Worm (Caenorhabditis elegans) whole organism, L1 larva: ENCODE measurements around the gene srh-223.
A peak's percentile ranks its signal among the peaks of the same experiment; 100 is the strongest.

Source experiments
- C04F5.9 ChIP-seq: sonication (generic microtip); optimal IDR thresholded peaks from 2 replicates; lab custom pipeline; 2016; ENCODE audit warnings: missing genetic modification characterization, missing compliant biosample characterization
- C16A3.4 ChIP-seq: fragments of 150-350 bp; optimal IDR thresholded peaks from 2 replicates; lab custom pipeline; 2014; ENCODE audit warnings: missing biosample characterization, missing genetic modification characterization
- C34B4.2 ChIP-seq: sonication (generic microtip); optimal IDR thresholded peaks from 2 replicates; lab custom pipeline; 2017; ENCODE audit warnings: mild to moderate bottlenecking, missing genetic modification characterization, missing compliant biosample characterization
- aly-2 ChIP-seq: fragments of 150-350 bp; optimal IDR thresholded peaks from 2 replicates; lab custom pipeline; 2014; ENCODE audit warnings: missing biosample characterization, missing genetic modification characterization
- blmp-1 ChIP-seq: fragments of 150-350 bp; optimal IDR thresholded peaks from 2 replicates; lab custom pipeline; 2014; ENCODE audit warnings: missing biosample characterization, missing genetic modification characterization
- ceh-8 ChIP-seq: fragments of 200-800 bp; sonication (Bioruptor generic); optimal IDR thresholded peaks from 2 replicates; lab custom pipeline; 2018; ENCODE audit warnings: mild to moderate bottlenecking, missing genetic modification characterization, moderate library complexity, missing compliant biosample characterization
- ceh-82 ChIP-seq, 3 experiments: fragments of 150-350 bp in 1 of 3; sonication (generic microtip) in 2 of 3; optimal IDR thresholded peaks; 2 replicates each; lab custom pipeline; 2014 to 2017; ENCODE audit warnings: missing biosample characterization in 3 of 3, missing genetic modification characterization in 3 of 3
- ceh-88 ChIP-seq: fragments of 200-800 bp; sonication (Bioruptor generic); IDR thresholded peaks from 2 replicates; pipeline ENCODE4 v1.3.6; 2022; ENCODE audit warnings: missing genetic modification characterization, missing compliant biosample characterization
- ceh-90 ChIP-seq: sonication (generic microtip); optimal IDR thresholded peaks from 2 replicates; lab custom pipeline; 2016; ENCODE audit warnings: missing genetic modification characterization, missing compliant biosample characterization
- ces-1 ChIP-seq: fragments of 150-350 bp; optimal IDR thresholded peaks from 2 replicates; lab custom pipeline; 2014; ENCODE audit warnings: missing biosample characterization, missing genetic modification reagents, missing genetic modification characterization
- dsc-1 ChIP-seq: sonication (generic microtip); optimal IDR thresholded peaks from 2 replicates; lab custom pipeline; 2016; ENCODE audit warnings: mild to moderate bottlenecking, missing genetic modification characterization, missing compliant biosample characterization
- efl-1 ChIP-seq, 4 experiments: fragments of 150-350 bp; optimal IDR thresholded peaks in 3 of 4; peaks in 1 of 4; 1 replicate in 1 of 4; 2 replicates in 3 of 4; lab custom pipeline; 2014; ENCODE audit warnings: missing biosample characterization in 2 of 4, missing genetic modification characterization in 2 of 4, missing genetic modification reagents in 2 of 4
- egl-13 ChIP-seq: sonication (generic microtip); optimal IDR thresholded peaks from 2 replicates; lab custom pipeline; 2016; ENCODE audit warnings: missing genotype, missing genetic modification reagents, missing genetic modification characterization, missing compliant biosample characterization
- elt-3 ChIP-seq, 6 experiments: fragments of 150-350 bp in 1 of 6; sonication (generic microtip); optimal IDR thresholded peaks; 2 replicates each; lab custom pipeline; 2017 to 2018; ENCODE audit warnings: missing biosample characterization in 6 of 6, missing genetic modification characterization in 6 of 6, inconsistent platforms in 1 of 6
- fkh-10 ChIP-seq: sonication (generic microtip); optimal IDR thresholded peaks from 2 replicates; lab custom pipeline; 2017; ENCODE audit warnings: missing biosample characterization, missing genetic modification reagents, missing genetic modification characterization
- fkh-4 ChIP-seq: sonication (generic microtip); optimal IDR thresholded peaks from 2 replicates; lab custom pipeline; 2016; ENCODE audit warnings: missing compliant biosample characterization, missing genetic modification characterization, borderline replicate concordance
- fos-1 ChIP-seq: fragments of 150-350 bp; optimal IDR thresholded peaks from 2 replicates; lab custom pipeline; 2014; ENCODE audit warnings: missing biosample characterization, missing genetic modification characterization
- hlh-4 ChIP-seq: sonication (generic microtip); optimal IDR thresholded peaks from 2 replicates; lab custom pipeline; 2016; ENCODE audit warnings: mild to moderate bottlenecking, missing genetic modification characterization, missing compliant biosample characterization
- hpl-2 ChIP-seq: fragments of 150-350 bp; optimal IDR thresholded peaks from 2 replicates; lab custom pipeline; 2014; ENCODE audit warnings: missing biosample characterization, missing genetic modification reagents, missing genetic modification characterization
- irx-1 ChIP-seq: sonication (generic microtip); optimal IDR thresholded peaks from 2 replicates; lab custom pipeline; 2016; ENCODE audit warnings: missing genetic modification characterization, missing compliant biosample characterization
- lin-13 ChIP-seq: fragments of 150-350 bp; optimal IDR thresholded peaks from 2 replicates; lab custom pipeline; 2014; ENCODE audit warnings: missing biosample characterization, missing genetic modification reagents, missing genetic modification characterization
- lin-14 ChIP-seq: fragments of 200-800 bp; sonication (Bioruptor generic); optimal IDR thresholded peaks from 2 replicates; lab custom pipeline; 2018; ENCODE audit warnings: mild to moderate bottlenecking, missing genetic modification characterization, moderate library complexity, missing compliant biosample characterization
- lin-35 ChIP-seq, 2 experiments: fragments of 150-350 bp; optimal IDR thresholded peaks; 2 replicates each; lab custom pipeline; 2014; ENCODE audit warnings: missing biosample characterization in 2 of 2, missing genetic modification characterization in 2 of 2, missing genetic modification reagents in 2 of 2
- lin-39 ChIP-seq: fragments of 150-350 bp; optimal IDR thresholded peaks from 2 replicates; lab custom pipeline; 2014; ENCODE audit warnings: missing biosample characterization, missing genetic modification reagents, missing genetic modification characterization
- mef-2 ChIP-seq: fragments of 150-350 bp; optimal IDR thresholded peaks from 2 replicates; lab custom pipeline; 2014; ENCODE audit warnings: missing biosample characterization, missing genetic modification characterization
- mep-1 ChIP-seq: fragments of 150-350 bp; optimal IDR thresholded peaks from 2 replicates; lab custom pipeline; 2014; ENCODE audit warnings: missing biosample characterization, missing genetic modification characterization
- nhr-19 ChIP-seq: fragments of 200-800 bp; sonication (Bioruptor generic); conservative IDR thresholded peaks from 2 replicates; pipeline ENCODE4 v1.3.6; 2022; ENCODE audit warnings: missing genetic modification characterization, missing compliant biosample characterization
- nhr-47 ChIP-seq: sonication (generic microtip); optimal IDR thresholded peaks from 2 replicates; lab custom pipeline; 2016; ENCODE audit warnings: mild to moderate bottlenecking, missing genetic modification characterization, moderate library complexity, missing compliant biosample characterization
- nhr-71 ChIP-seq: sonication (generic microtip); optimal IDR thresholded peaks from 2 replicates; lab custom pipeline; 2016; ENCODE audit warnings: mild to moderate bottlenecking, missing genetic modification characterization, moderate library complexity, missing compliant biosample characterization
- nhr-77 ChIP-seq: fragments of 150-350 bp; optimal IDR thresholded peaks from 2 replicates; lab custom pipeline; 2014; ENCODE audit warnings: missing biosample characterization, missing genetic modification characterization
- nhr-85 ChIP-seq: sonication (generic microtip); peaks from one replicate; lab custom pipeline; 2016; ENCODE audit warnings: missing genetic modification characterization, inconsistent platforms, missing compliant biosample characterization
- nhr-90 ChIP-seq: sonication (generic microtip); optimal IDR thresholded peaks from 2 replicates; lab custom pipeline; 2016; ENCODE audit warnings: mild to moderate bottlenecking, missing genetic modification characterization, missing compliant biosample characterization; ENCODE audit not compliant: poor library complexity
- pqm-1 ChIP-seq: sonication (generic microtip); optimal IDR thresholded peaks from 3 replicates; lab custom pipeline; 2017; ENCODE audit warnings: missing biosample characterization, missing genetic modification characterization
- rnt-1 ChIP-seq: sonication (generic microtip); optimal IDR thresholded peaks from 2 replicates; lab custom pipeline; 2016; ENCODE audit warnings: mild to moderate bottlenecking, missing genetic modification characterization, moderate library complexity, missing compliant biosample characterization
- skn-1 ChIP-seq: fragments of 150-350 bp; optimal IDR thresholded peaks from 2 replicates; lab custom pipeline; 2014; ENCODE audit warnings: missing biosample characterization, missing genetic modification characterization
- sox-4 ChIP-seq: sonication (generic microtip); optimal IDR thresholded peaks from 2 replicates; lab custom pipeline; 2016; ENCODE audit warnings: missing genetic modification characterization, missing compliant biosample characterization
- sptf-1 ChIP-seq: fragments of 150-350 bp; optimal IDR thresholded peaks from 2 replicates; lab custom pipeline; 2014; ENCODE audit warnings: missing biosample characterization, missing genetic modification characterization
- sup-37 ChIP-seq: fragments of 200-800 bp; sonication (Bioruptor generic); optimal IDR thresholded peaks from 2 replicates; lab custom pipeline; 2018; ENCODE audit warnings: mild to moderate bottlenecking, missing genetic modification characterization, missing compliant biosample characterization
- swsn-7 ChIP-seq: sonication (generic microtip); optimal IDR thresholded peaks from 2 replicates; lab custom pipeline; 2016; ENCODE audit warnings: missing genetic modification characterization, missing compliant biosample characterization
- zip-4 ChIP-seq: fragments of 200-800 bp; sonication (Bioruptor generic); optimal IDR thresholded peaks from 2 replicates; lab custom pipeline; 2018; ENCODE audit warnings: mild to moderate bottlenecking, missing genetic modification characterization, moderate library complexity, missing compliant biosample characterization

The srh-223 gene

DNA sequence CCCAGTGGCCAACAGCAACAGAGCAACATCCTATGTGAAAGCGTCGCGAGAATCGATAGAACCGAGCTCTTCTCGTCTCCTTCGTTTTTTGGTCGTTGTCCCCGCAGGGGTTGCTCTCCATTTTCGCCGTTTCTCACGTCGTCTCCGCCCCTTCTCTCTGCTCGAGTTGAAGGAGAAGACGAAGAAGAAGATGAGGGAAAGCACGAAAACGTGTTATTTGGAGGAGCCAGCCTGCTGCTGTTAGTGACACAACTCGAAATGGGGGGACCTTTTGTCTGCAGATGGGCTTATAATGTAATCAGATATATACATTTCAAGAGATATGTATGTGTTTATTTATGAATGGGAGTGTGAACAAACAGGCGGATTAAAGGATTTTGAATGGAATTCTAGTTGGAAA, 26.0 kb downstream of the srh-223 start, which contains the start of gene W02C12.2:
TSS of gene W02C12.2 (minus strand) at position 277 of the 400 bp plus-strand sequence.
- TF ChIP-seq ceh-82 (tag; optimal IDR thresholded peaks at IDR 0.05; lab: Kevin White, UChicago) (peak in 1 of 3 experiments; percentile 44), fos-1 (tag; lab: Kevin White, UChicago) (no peak), lin-35 (GFP tag; optimal IDR thresholded peaks at IDR 0.05; lab: Kevin White, UChicago) (peak in 1 of 2 experiments; percentile 9), rnt-1 (peak; percentile 6), lin-14 (GFP tag; lab: Kevin White, UChicago) (peak; percentile 71)

DNA sequence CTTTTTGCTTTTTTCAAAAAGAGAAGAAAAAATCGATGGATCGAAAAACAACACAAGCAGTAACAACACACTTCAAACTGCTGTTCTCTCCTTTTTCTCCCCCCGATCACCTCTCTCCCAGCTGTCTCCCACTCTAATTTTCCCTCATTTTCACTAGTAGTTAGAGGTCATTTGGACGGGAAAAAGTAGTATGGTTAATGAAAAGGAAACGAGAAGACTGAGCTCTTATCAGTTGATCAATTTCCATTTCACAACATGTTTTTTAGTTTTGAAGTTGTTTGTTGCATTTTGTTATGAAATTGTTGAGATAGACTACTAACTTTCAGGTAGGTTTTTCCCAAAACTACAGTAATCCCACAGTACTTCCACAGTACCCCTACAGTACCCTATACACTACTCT, 26.7 kb downstream of the srh-223 start:
- TF ChIP-seq efl-1 (optimal IDR thresholded peaks at IDR 0.05; lab: Kevin White, UChicago) (no peak), efl-1 (GFP tag; optimal IDR thresholded peaks at IDR 0.05 in 1 of 2; lab: Kevin White, UChicago) (peak in 1 of 2 experiments; percentile 1), fkh-10 (no peak), lin-14 (GFP tag; lab: Kevin White, UChicago) (peak; percentile 34), blmp-1 (peak; percentile 95)
- TF ChIP-seq, all 84 proteins: peak for 3

DNA sequence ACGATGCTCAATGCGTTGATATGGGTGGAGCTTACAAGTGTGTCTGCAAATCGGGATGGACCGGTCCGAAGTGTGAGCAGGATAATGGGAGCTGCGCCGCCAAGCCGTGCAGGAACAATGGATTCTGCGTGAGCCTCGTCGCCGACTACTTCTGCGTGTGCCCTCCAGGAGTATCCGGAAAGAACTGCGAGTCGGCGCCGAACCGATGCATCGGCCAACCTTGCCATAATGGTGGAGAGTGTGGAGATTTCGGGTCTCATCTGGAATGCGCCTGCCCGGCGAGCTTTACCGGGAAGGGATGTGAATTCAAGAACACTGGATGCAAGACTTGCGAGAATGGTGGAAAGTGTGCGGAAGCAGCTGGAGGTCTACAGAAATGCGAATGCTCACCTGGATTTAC, 28.2 kb downstream of the srh-223 start:
- TF ChIP-seq lin-35 (GFP tag; optimal IDR thresholded peaks at IDR 0.05; lab: Kevin White, UChicago) = no peak
- TF ChIP-seq efl-1 (optimal IDR thresholded peaks at IDR 0.05; lab: Kevin White, UChicago) = no peak
- peak in 1 of 2 experiments; percentile 12 for TF ChIP-seq efl-1 (GFP tag; optimal IDR thresholded peaks at IDR 0.05 in 1 of 2; lab: Kevin White, UChicago)

DNA sequence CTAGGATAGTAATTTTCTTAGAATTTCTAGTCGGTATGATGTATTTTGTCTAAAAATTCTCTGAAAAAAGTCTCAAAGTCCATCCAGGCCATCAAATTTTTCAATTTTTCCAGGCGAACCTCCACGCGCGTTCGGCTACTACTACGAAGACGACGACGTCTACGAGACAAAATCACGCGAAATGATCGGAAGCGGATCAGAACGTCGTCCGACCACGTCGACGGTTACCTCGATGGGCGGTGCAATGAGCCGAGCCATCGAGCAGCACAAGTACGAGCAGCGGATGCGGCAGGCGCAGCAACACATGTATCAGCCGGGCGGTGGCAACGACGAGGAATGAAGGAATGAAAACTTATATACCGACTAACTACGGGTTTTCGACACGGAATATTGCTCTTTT, 31.9 kb downstream of the srh-223 start:
- no peak for TF ChIP-seq zip-4 (GFP tag; lab: Kevin White, UChicago)
- no peak for TF ChIP-seq C34B4.2
- TF ChIP-seq ces-1 (GFP tag; lab: Kevin White, UChicago) = no peak
- no peak for TF ChIP-seq mep-1 (tag; lab: Kevin White, UChicago)
- no peak for TF ChIP-seq nhr-77 (tag; lab: Kevin White, UChicago)
- no peak for TF ChIP-seq aly-2 (tag; lab: Kevin White, UChicago)
- TF ChIP-seq hlh-4 (tag; lab: Kevin White, UChicago) = no peak
- TF ChIP-seq pqm-1 (tag; lab: Kevin White, UChicago) = no peak

DNA sequence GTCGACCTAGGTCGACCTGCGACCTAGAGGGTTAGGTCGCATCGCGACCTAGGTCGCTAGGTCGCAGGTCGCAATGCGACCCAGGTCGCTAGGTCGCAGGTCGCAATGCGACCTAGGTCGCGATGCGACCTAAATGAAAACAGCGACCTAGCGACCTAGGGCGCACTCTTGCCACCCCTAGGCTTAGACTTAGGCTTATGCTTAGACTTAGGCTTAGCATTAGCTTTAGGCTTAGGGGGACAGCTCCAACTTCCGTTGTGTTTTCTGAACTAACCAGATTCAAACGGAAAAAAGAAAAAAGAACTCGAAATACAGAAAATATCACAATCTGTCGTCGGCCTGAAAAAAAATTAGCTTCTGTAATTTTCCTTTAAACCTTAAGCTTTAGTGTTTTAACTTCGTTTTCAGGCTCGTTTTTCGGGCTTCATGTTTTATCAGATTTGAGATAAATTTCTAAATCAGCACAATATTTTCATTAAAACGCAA, 32.7 kb downstream of the srh-223 start:
- no peak for TF ChIP-seq blmp-1
- TF ChIP-seq zip-4 (GFP tag; lab: Kevin White, UChicago) = no peak
- TF ChIP-seq lin-14 (GFP tag; lab: Kevin White, UChicago) = no peak
- no peak for TF ChIP-seq nhr-90
- TF ChIP-seq lin-35 (GFP tag; optimal IDR thresholded peaks at IDR 0.05; lab: Kevin White, UChicago) = no peak
- no peak for TF ChIP-seq ceh-90 (tag; lab: Kevin White, UChicago)
- TF ChIP-seq aly-2 (tag; lab: Kevin White, UChicago) = peak; percentile 73
- no peak for TF ChIP-seq sptf-1 (tag; lab: Kevin White, UChicago)
- TF ChIP-seq nhr-77 (tag; lab: Kevin White, UChicago) = no peak
- no peak for TF ChIP-seq fkh-4 (tag; lab: Kevin White, UChicago)
- TF ChIP-seq fos-1 (tag; lab: Kevin White, UChicago) = no peak
- TF ChIP-seq C34B4.2 = no peak
- no peak for TF ChIP-seq C16A3.4 (tag; lab: Kevin White, UChicago)
- no peak for TF ChIP-seq irx-1 (tag; lab: Kevin White, UChicago)
- peak; percentile 78 for TF ChIP-seq nhr-85 (tag; lab: Kevin White, UChicago)
- TF ChIP-seq elt-3 (tag; optimal IDR thresholded peaks at IDR 0.05; lab: Kevin White, UChicago) = no peak
- no peak for TF ChIP-seq hpl-2 (GFP tag; lab: Kevin White, UChicago)
- TF ChIP-seq sox-4 (tag; lab: Kevin White, UChicago) = no peak
- TF ChIP-seq ces-1 (GFP tag; lab: Kevin White, UChicago) = no peak
- peak; percentile 1 for TF ChIP-seq rnt-1
- no peak for TF ChIP-seq ceh-88
- no peak for TF ChIP-seq nhr-47
- peak; percentile 29 for TF ChIP-seq nhr-19 (GFP tag; lab: Robert Waterston, UW)
- TF ChIP-seq mef-2 (tag; lab: Kevin White, UChicago) = no peak
- TF ChIP-seq ceh-8 (GFP tag; lab: Kevin White, UChicago) = no peak
- TF ChIP-seq swsn-7 (tag; lab: Kevin White, UChicago) = no peak
- TF ChIP-seq sup-37 (GFP tag; lab: Kevin White, UChicago) = no peak
- TF ChIP-seq C04F5.9 (tag; lab: Kevin White, UChicago) = no peak
- peak; percentile 32 for TF ChIP-seq lin-13 (GFP tag; lab: Kevin White, UChicago)
- no peak for TF ChIP-seq egl-13
- no peak for TF ChIP-seq lin-39 (tag; lab: Kevin White, UChicago)
- no peak for TF ChIP-seq skn-1 (tag; lab: Kevin White, UChicago)
- TF ChIP-seq dsc-1 = no peak
- peak; percentile 22 for TF ChIP-seq nhr-71
